Worm (Caenorhabditis elegans) whole organism, L2 larva: Measurements from ENCODE around the gene fbxa-83.

Experiments
- F13H6.1 ChIP-seq: sonication (generic microtip); optimal IDR thresholded peaks from 2 replicates; lab custom pipeline; 2016; ENCODE audit warnings: missing genetic modification characterization, missing compliant biosample characterization
- R02D3.7 ChIP-seq: fragments of 150-350 bp; optimal IDR thresholded peaks from 2 replicates; lab custom pipeline; 2014; ENCODE audit warnings: missing biosample characterization, missing genetic modification characterization
- Y55F3AM.14 ChIP-seq: fragments of 200-800 bp; sonication (Bioruptor generic); optimal IDR thresholded peaks from 2 replicates; lab custom pipeline; 2018; ENCODE audit warnings: mild to moderate bottlenecking, missing genetic modification characterization, missing compliant biosample characterization
- ZK546.5 ChIP-seq: sonication (generic microtip); optimal IDR thresholded peaks from 2 replicates; lab custom pipeline; 2017; ENCODE audit warnings: missing biosample characterization, missing genetic modification characterization
- aly-2 ChIP-seq: fragments of 150-350 bp; optimal IDR thresholded peaks from 2 replicates; lab custom pipeline; 2014; ENCODE audit warnings: missing biosample characterization, missing genetic modification characterization
- ama-1 ChIP-seq: fragments of 150-350 bp; optimal IDR thresholded peaks from 2 replicates; lab custom pipeline; 2018; ENCODE audit warnings: inconsistent platforms
- blmp-1 ChIP-seq: sonication (generic microtip); optimal IDR thresholded peaks from 2 replicates; lab custom pipeline; 2017; ENCODE audit warnings: missing genetic modification characterization, mild to moderate bottlenecking, missing compliant biosample characterization, antibody characterized with exemption, moderate library complexity; ENCODE audit not compliant: insufficient read depth
- ceh-16 ChIP-seq: fragments of 150-350 bp; optimal IDR thresholded peaks from 2 replicates; lab custom pipeline; 2014; ENCODE audit warnings: missing biosample characterization, missing genetic modification characterization
- ceh-82 ChIP-seq: fragments of 150-350 bp; optimal IDR thresholded peaks from 2 replicates; lab custom pipeline; 2014; ENCODE audit warnings: missing biosample characterization, missing genetic modification characterization
- crh-2 ChIP-seq: sonication (generic microtip); optimal IDR thresholded peaks from 2 replicates; lab custom pipeline; 2017; ENCODE audit warnings: missing biosample characterization, missing genetic modification characterization
- egl-27 ChIP-seq: sonication (generic microtip); optimal IDR thresholded peaks from 3 replicates; lab custom pipeline; 2017; ENCODE audit warnings: missing biosample characterization, missing genetic modification reagents, missing genetic modification characterization
- elt-1 ChIP-seq: fragments of 150-350 bp; optimal IDR thresholded peaks from 2 replicates; lab custom pipeline; 2014; ENCODE audit warnings: missing biosample characterization, missing genetic modification characterization
- elt-3 ChIP-seq: sonication (generic microtip); optimal IDR thresholded peaks from 2 replicates; lab custom pipeline; 2017; ENCODE audit warnings: missing biosample characterization, missing genetic modification characterization
- gmeb-1 ChIP-seq: fragments of 150-350 bp; optimal IDR thresholded peaks from 2 replicates; lab custom pipeline; 2014; ENCODE audit warnings: missing biosample characterization, missing genetic modification characterization
- lin-11 ChIP-seq: fragments of 150-350 bp; sonication (generic microtip); optimal IDR thresholded peaks from 2 replicates; lab custom pipeline; 2014; ENCODE audit warnings: missing biosample characterization, missing genetic modification characterization, inconsistent platforms, mixed read lengths
- lin-13 ChIP-seq: fragments of 150-350 bp; optimal IDR thresholded peaks from 2 replicates; lab custom pipeline; 2014; ENCODE audit warnings: missing biosample characterization, missing genetic modification reagents, missing genetic modification characterization
- lin-39 ChIP-seq: fragments of 150-350 bp; optimal IDR thresholded peaks from 2 replicates; lab custom pipeline; 2014; ENCODE audit warnings: missing biosample characterization, missing genetic modification reagents, missing genetic modification characterization
- mab-5 ChIP-seq: fragments of 150-350 bp; optimal IDR thresholded peaks from 2 replicates; lab custom pipeline; 2014; ENCODE audit warnings: missing biosample characterization, missing genetic modification characterization
- mbf-1 ChIP-seq: sonication (generic microtip); optimal IDR thresholded peaks from 2 replicates; lab custom pipeline; 2017; ENCODE audit warnings: missing biosample characterization, missing genetic modification characterization
- nhr-11 ChIP-seq: fragments of 150-350 bp; optimal IDR thresholded peaks from 2 replicates; lab custom pipeline; 2014; ENCODE audit warnings: missing biosample characterization, missing genetic modification characterization
- nhr-12 ChIP-seq: fragments of 150-350 bp; optimal IDR thresholded peaks from 2 replicates; lab custom pipeline; 2014; ENCODE audit warnings: missing biosample characterization, missing genetic modification characterization
- nhr-21 ChIP-seq: fragments of 150-350 bp; optimal IDR thresholded peaks from 2 replicates; lab custom pipeline; 2014; ENCODE audit warnings: missing biosample characterization, missing genetic modification characterization
- nhr-23 ChIP-seq: fragments of 150-350 bp; optimal IDR thresholded peaks from 2 replicates; lab custom pipeline; 2014; ENCODE audit warnings: missing biosample characterization, missing genetic modification reagents, missing genetic modification characterization
- nhr-237 ChIP-seq: fragments of 150-350 bp; optimal IDR thresholded peaks from 2 replicates; lab custom pipeline; 2014; ENCODE audit warnings: missing biosample characterization, missing genetic modification characterization
- nhr-6 ChIP-seq: fragments of 150-350 bp; optimal IDR thresholded peaks from 2 replicates; lab custom pipeline; 2014; ENCODE audit warnings: missing biosample characterization, missing genetic modification characterization
- nhr-77 ChIP-seq: fragments of 150-350 bp; optimal IDR thresholded peaks from 2 replicates; lab custom pipeline; 2014; ENCODE audit warnings: missing biosample characterization, missing genetic modification characterization
- peb-1 ChIP-seq: fragments of 150-350 bp; optimal IDR thresholded peaks from 2 replicates; lab custom pipeline; 2014; ENCODE audit warnings: missing biosample characterization, missing genetic modification characterization
- skn-1 ChIP-seq: sonication (generic microtip); optimal IDR thresholded peaks from 2 replicates; lab custom pipeline; 2017; ENCODE audit warnings: missing biosample characterization, missing genetic modification characterization
- sma-3 ChIP-seq: sonication (generic microtip); optimal IDR thresholded peaks from 2 replicates; lab custom pipeline; 2016; ENCODE audit warnings: missing genetic modification reagents, missing genetic modification characterization, missing compliant biosample characterization
- snpc-4 ChIP-seq: fragments of 150-350 bp; optimal IDR thresholded peaks from 2 replicates; lab custom pipeline; 2014; ENCODE audit warnings: missing biosample characterization, missing genetic modification characterization
- unc-39 ChIP-seq: fragments of 150-350 bp; optimal IDR thresholded peaks from 2 replicates; lab custom pipeline; 2014; ENCODE audit warnings: missing biosample characterization, missing genetic modification characterization
- unc-55 ChIP-seq: fragments of 150-350 bp; sonication (generic microtip); optimal IDR thresholded peaks from 3 replicates; lab custom pipeline; 2014; ENCODE audit warnings: missing biosample characterization, missing genetic modification reagents, missing genetic modification characterization
- zag-1 ChIP-seq: fragments of 150-350 bp; optimal IDR thresholded peaks from 2 replicates; lab custom pipeline; 2014; ENCODE audit warnings: missing biosample characterization, missing genetic modification characterization
- ztf-1 ChIP-seq: fragments of 200-800 bp; sonication (Bioruptor generic); conservative IDR thresholded peaks from 2 replicates; pipeline ENCODE4 v1.3.6; 2022; ENCODE audit warnings: missing genetic modification characterization, missing compliant biosample characterization
- ztf-11 ChIP-seq: sonication (generic microtip); optimal IDR thresholded peaks from 2 replicates; lab custom pipeline; 2017; ENCODE audit warnings: missing biosample characterization, missing genetic modification characterization
- ztf-4 ChIP-seq: fragments of 150-350 bp; optimal IDR thresholded peaks from 2 replicates; lab custom pipeline; 2014; ENCODE audit warnings: missing biosample characterization, missing genetic modification characterization

The fbxa-83 gene

DNA sequence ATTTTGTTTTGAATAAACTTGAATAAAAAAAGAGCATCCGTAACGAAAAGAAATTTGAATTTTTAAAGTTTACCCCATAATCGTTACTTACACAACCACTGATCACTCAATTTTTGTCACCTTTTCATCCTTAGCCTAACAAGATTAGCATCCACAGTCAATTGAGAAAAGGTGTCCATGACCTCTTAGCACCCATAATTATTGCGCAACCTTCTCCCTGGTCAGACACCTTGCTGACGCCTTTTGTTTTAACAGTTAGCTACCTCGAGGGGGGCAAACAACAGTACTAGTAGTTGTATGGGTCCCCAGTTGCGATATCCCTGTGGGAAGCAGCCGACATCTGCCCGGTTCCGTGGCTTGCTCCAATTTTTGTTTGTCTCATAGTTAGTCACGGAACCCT lies 29.1 kb downstream of the fbxa-83 start:
- TF ChIP-seq R02D3.7 (tag; lab: Kevin White, UChicago) (no peak), gmeb-1 (tag; lab: Kevin White, UChicago) (no peak), ztf-1 (GFP tag; lab: Robert Waterston, UW) (no peak), skn-1 (tag; lab: Kevin White, UChicago) (no peak), snpc-4 (tag; lab: Kevin White, UChicago) (no peak)

DNA sequence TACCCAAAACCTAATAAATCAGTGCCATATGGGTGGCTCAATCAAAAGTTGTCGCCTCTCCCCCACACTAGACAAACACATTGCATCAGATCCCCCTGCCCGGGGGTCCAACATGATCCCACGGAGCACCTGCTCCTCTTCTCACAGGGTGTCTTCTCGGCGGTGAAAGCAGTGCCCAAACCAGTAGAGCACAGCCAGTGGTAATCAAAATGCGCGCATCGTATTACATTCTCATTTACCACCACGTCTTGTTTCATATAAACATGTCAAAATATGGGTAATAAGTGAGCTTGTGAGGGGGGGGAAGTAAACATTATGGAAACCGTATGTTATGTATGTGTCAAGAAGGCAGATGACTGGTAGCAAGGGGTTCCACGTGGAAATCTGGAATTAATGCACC lies 30.9 kb downstream of the fbxa-83 start:
- no peak for TF ChIP-seq nhr-21
- no peak for TF ChIP-seq nhr-77 (tag; lab: Kevin White, UChicago)
- no peak for TF ChIP-seq aly-2 (tag; lab: Kevin White, UChicago)
- TF ChIP-seq sma-3 (GFP tag; lab: Kevin White, UChicago), result no peak
- TF ChIP-seq ztf-4 (tag; lab: Kevin White, UChicago), result no peak
- TF ChIP-seq elt-1 (tag; lab: Kevin White, UChicago), result no peak
- no peak for TF ChIP-seq nhr-12 (tag; lab: Kevin White, UChicago)
- TF ChIP-seq egl-27 (tag; lab: Kevin White, UChicago), result no peak
- TF ChIP-seq, all 48 proteins: peak for 0

DNA sequence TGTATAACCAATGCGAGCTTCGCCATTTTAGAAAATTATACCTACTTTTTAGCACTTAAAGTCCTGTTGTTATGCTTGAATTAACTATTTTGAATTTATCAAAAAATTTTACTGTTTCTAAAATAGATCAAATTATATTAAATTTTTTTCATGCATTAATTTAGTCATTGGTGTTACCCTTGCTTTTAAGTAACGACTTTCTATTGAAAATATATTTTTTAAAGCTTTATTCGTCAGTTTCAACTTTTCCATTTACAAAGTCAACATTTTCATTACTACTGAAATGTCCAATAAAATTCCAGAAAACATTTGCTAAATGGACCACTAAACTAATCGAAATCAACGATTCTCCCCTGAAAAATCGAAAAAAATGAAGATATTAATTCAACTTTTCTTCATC lies 34.6 kb downstream of the fbxa-83 start, which contains the start of gene Y64G10A.7:
Gene Y64G10A.7 (plus strand): TSS at position 301 of the 400 bp plus-strand sequence.
- TF ChIP-seq F13H6.1, result no peak
- TF ChIP-seq ztf-4 (tag; lab: Kevin White, UChicago), result no peak
- TF ChIP-seq elt-1 (tag; lab: Kevin White, UChicago), result no peak
- TF ChIP-seq blmp-1 (tag; lab: Kevin White, UChicago), result no peak
- TF ChIP-seq lin-13 (GFP tag; lab: Kevin White, UChicago), result no peak
- no peak for TF ChIP-seq ceh-82 (tag; lab: Kevin White, UChicago)
- TF ChIP-seq unc-55 (GFP tag; lab: Kevin White, UChicago), result no peak
- TF ChIP-seq ZK546.5 (tag; lab: Kevin White, UChicago), result no peak
- TF ChIP-seq ztf-11 (tag; lab: Kevin White, UChicago), result no peak
- TF ChIP-seq peb-1 (tag; lab: Kevin White, UChicago), result no peak
- no peak for TF ChIP-seq mbf-1 (tag; lab: Kevin White, UChicago)
- TF ChIP-seq lin-39 (tag; lab: Kevin White, UChicago), result no peak
- no peak for TF ChIP-seq ztf-1 (GFP tag; lab: Robert Waterston, UW)
- no peak for TF ChIP-seq snpc-4 (tag; lab: Kevin White, UChicago)
- no peak for TF ChIP-seq nhr-6

DNA sequence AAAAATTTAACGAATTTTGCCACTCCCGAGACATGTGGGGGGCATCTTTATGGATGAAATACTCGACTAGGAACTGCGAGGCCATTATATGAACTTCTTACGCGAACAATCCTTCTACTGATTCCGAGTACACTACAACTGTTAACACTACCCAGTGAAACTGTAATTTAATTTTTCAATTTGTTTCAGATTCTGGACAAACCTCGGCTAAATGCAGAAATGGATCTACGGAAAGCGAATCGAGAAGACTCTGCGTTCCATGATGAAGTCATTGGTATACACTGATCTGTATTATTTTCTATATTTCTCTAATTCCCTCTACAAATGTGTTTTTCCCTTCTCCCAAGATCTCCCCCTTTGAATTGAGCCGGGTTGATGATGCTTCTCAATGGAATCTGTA lies 41.3 kb downstream of the fbxa-83 start:
- TF ChIP-seq egl-27 (tag; lab: Kevin White, UChicago) (no peak), nhr-12 (tag; lab: Kevin White, UChicago) (no peak), ceh-16 (tag; lab: Kevin White, UChicago) (no peak), blmp-1 (tag; lab: Kevin White, UChicago) (no peak), crh-2 (no peak), R02D3.7 (tag; lab: Kevin White, UChicago) (no peak), snpc-4 (tag; lab: Kevin White, UChicago) (no peak), lin-11 (no peak), ztf-4 (tag; lab: Kevin White, UChicago) (no peak), Y55F3AM.14 (no peak), elt-1 (tag; lab: Kevin White, UChicago) (no peak), sma-3 (GFP tag; lab: Kevin White, UChicago) (no peak), nhr-237 (tag; lab: Kevin White, UChicago) (no peak), nhr-23 (tag; lab: Kevin White, UChicago) (no peak)

DNA sequence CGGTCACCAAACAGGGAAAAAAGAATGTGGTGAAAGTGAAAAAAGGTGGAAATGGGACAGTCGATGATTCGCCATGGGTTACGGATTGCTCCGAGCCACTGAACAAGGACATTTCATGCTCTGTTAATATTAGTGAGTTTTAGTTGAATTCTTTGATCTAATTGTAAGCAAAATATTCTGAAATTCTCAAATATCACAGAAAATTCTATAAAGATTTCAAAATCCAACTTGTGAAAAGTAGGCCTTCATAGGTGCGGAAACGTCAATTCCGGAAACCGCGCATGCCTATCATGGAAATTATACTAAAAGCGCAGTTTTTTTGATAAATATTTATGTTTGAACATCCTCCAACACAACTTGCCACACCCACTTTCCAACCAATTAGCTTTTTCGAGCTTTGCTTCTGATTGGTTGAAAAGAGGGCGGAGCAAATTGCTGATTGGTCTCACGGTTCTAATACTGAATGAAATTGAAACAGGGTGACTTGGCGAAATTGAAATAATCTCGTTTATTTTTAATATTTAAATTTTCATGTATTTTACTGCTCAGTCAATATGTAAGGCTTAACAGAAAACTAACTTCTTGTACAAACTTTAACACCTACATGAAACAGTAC lies 49.3 kb downstream of the fbxa-83 start:
- no peak for TF ChIP-seq unc-39 (tag; lab: Kevin White, UChicago)
- TF ChIP-seq elt-3 (tag; lab: Kevin White, UChicago), result no peak
- no peak for TF ChIP-seq aly-2 (tag; lab: Kevin White, UChicago)
- TF ChIP-seq mab-5 (tag; lab: Kevin White, UChicago), result no peak
- no peak for TF ChIP-seq zag-1 (tag; lab: Kevin White, UChicago)
- TF ChIP-seq sma-3 (GFP tag; lab: Kevin White, UChicago), result no peak
- no peak for TF ChIP-seq F13H6.1
- no peak for TF ChIP-seq ztf-4 (tag; lab: Kevin White, UChicago)
- TF ChIP-seq Y55F3AM.14, result no peak
- no peak for TF ChIP-seq blmp-1 (tag; lab: Kevin White, UChicago)
- TF ChIP-seq ama-1 (lab: Kevin White, UChicago), result no peak
- TF ChIP-seq nhr-11 (tag; lab: Kevin White, UChicago), result no peak
- TF ChIP-seq nhr-77 (tag; lab: Kevin White, UChicago), result no peak
- TF ChIP-seq lin-13 (GFP tag; lab: Kevin White, UChicago), result no peak
- no peak for TF ChIP-seq nhr-6
- TF ChIP-seq nhr-12 (tag; lab: Kevin White, UChicago), result no peak
- TF ChIP-seq peb-1 (tag; lab: Kevin White, UChicago), result no peak
- no peak for TF ChIP-seq ztf-11 (tag; lab: Kevin White, UChicago)
- TF ChIP-seq mbf-1 (tag; lab: Kevin White, UChicago), result no peak
